Fruit fly (Drosophila melanogaster) whole organism, pupa: ENCODE data around the gene Muc91C.

ENCODE experiments used
- CG10348 ChIP-seq: fragments of 200-800 bp; sonication (Bioruptor generic); IDR thresholded peaks from 2 replicates; pipeline ENCODE4 v1.3.6; 2022; ENCODE audit warnings: missing biosample characterization, missing genetic modification characterization
- CG12605 ChIP-seq: fragments of 200-800 bp; sonication (Bioruptor generic); IDR thresholded peaks from 2 replicates; pipeline ENCODE4 v1.3.6; 2022; ENCODE audit warnings: missing biosample characterization, missing genetic modification characterization
- CG13204 ChIP-seq: fragments of 200-800 bp; sonication (Bioruptor generic); optimal IDR thresholded peaks from 2 replicates; lab custom pipeline; 2018; ENCODE audit warnings: missing biosample characterization, mild to moderate bottlenecking, missing genetic modification characterization, moderate library complexity
- CG14655 ChIP-seq: fragments of 200-800 bp; sonication (Bioruptor generic); optimal IDR thresholded peaks from 3 replicates; lab custom pipeline; 2017; ENCODE audit warnings: mild to moderate bottlenecking, missing biosample characterization, missing genetic modification reagents, missing genetic modification characterization
- CG15710 ChIP-seq: fragments of 200-800 bp; sonication (Bioruptor generic); optimal IDR thresholded peaks from 2 replicates; lab custom pipeline; 2018; ENCODE audit warnings: missing biosample characterization, mild to moderate bottlenecking, missing genetic modification characterization, moderate library complexity
- CG17806 ChIP-seq: fragments of 200-800 bp; sonication (Bioruptor generic); optimal IDR thresholded peaks from 2 replicates; lab custom pipeline; 2018; ENCODE audit warnings: missing biosample characterization, mild to moderate bottlenecking, missing genetic modification characterization, moderate library complexity
- CG32121 ChIP-seq: fragments of 200-800 bp; sonication (Bioruptor generic); IDR thresholded peaks from 2 replicates; pipeline ENCODE4 v1.3.6; 2022; ENCODE audit warnings: missing biosample characterization, missing genetic modification characterization
- CG34367 ChIP-seq: fragments of 200-800 bp; sonication (Bioruptor generic); optimal IDR thresholded peaks from 2 replicates; lab custom pipeline; 2018; ENCODE audit warnings: missing biosample characterization, mild to moderate bottlenecking, missing genetic modification characterization
- CG4496 ChIP-seq: fragments of 200-800 bp; sonication (Bioruptor generic); IDR thresholded peaks from 3 replicates; pipeline ENCODE4 v1.3.6; 2022; ENCODE audit warnings: missing biosample characterization, missing genetic modification characterization
- CG8159 ChIP-seq: fragments of 200-800 bp; sonication (Bioruptor generic); optimal IDR thresholded peaks from 3 replicates; lab custom pipeline; 2018; ENCODE audit warnings: missing biosample characterization, mild to moderate bottlenecking, missing genetic modification characterization, moderate library complexity
- CG8301 ChIP-seq: fragments of 200-800 bp; sonication (Bioruptor generic); optimal IDR thresholded peaks from 2 replicates; lab custom pipeline; 2018; ENCODE audit warnings: missing biosample characterization, mild to moderate bottlenecking, missing genetic modification characterization
- CG9948 ChIP-seq: fragments of 200-800 bp; sonication (Bioruptor generic); optimal IDR thresholded peaks from 2 replicates; lab custom pipeline; 2018; ENCODE audit warnings: missing biosample characterization, mild to moderate bottlenecking, missing genetic modification characterization, moderate library complexity
- D1 ChIP-seq: fragments of 200-800 bp; sonication (Bioruptor generic); optimal IDR thresholded peaks from 2 replicates; lab custom pipeline; 2018; ENCODE audit warnings: missing biosample characterization, mild to moderate bottlenecking, missing genetic modification characterization, moderate library complexity
- EcR ChIP-seq: fragments of 200-800 bp; sonication (Bioruptor generic); optimal IDR thresholded peaks from 3 replicates; lab custom pipeline; 2019; ENCODE audit warnings: missing biosample characterization, missing genetic modification characterization, mild to moderate bottlenecking, moderate library complexity, missing genetic modification reagents
- Ets98B ChIP-seq: fragments of 200-800 bp; sonication (Bioruptor generic); IDR thresholded peaks from 2 replicates; pipeline ENCODE4 v1.3.6; 2022; ENCODE audit warnings: missing biosample characterization, missing genetic modification characterization
- Pif1A ChIP-seq: fragments of 200-800 bp; sonication (Bioruptor generic); optimal IDR thresholded peaks from 3 replicates; lab custom pipeline; 2016; ENCODE audit warnings: missing biosample characterization, missing genetic modification characterization
- Pif1B ChIP-seq: fragments of 200-800 bp; sonication (Bioruptor generic); optimal IDR thresholded peaks from 3 replicates; lab custom pipeline; 2016; ENCODE audit warnings: missing biosample characterization, missing genetic modification characterization
- Snoo ChIP-seq: fragments of 200-800 bp; sonication (Bioruptor generic); optimal IDR thresholded peaks from 3 replicates; lab custom pipeline; 2017; ENCODE audit warnings: missing biosample characterization, mild to moderate bottlenecking, missing genetic modification characterization, inconsistent platforms
- fd96Ca ChIP-seq: fragments of 200-800 bp; sonication (Bioruptor generic); IDR thresholded peaks from 3 replicates; pipeline ENCODE4 v1.3.6; 2022; ENCODE audit warnings: missing biosample characterization, missing genetic modification characterization
- gl ChIP-seq: fragments of 200-800 bp; sonication (Bioruptor generic); optimal IDR thresholded peaks from 2 replicates; lab custom pipeline; 2018; ENCODE audit warnings: missing biosample characterization, mild to moderate bottlenecking, missing genetic modification characterization
- rn ChIP-seq: fragments of 200-800 bp; sonication (Bioruptor generic); IDR thresholded peaks from 2 replicates; pipeline ENCODE4 v1.3.6; 2022; ENCODE audit warnings: missing biosample characterization, missing genetic modification characterization

Gene Muc91C

dm6 chr3R:18739435-18739977 lies 47.0 kb upstream of the Muc91C start:
- TF ChIP-seq CG14655 (GFP tag; lab: Kevin White, UChicago) (peak; percentile 56), EcR (GFP tag; lab: Kevin White, UChicago) (peak; percentile 64), D1 (tag; lab: Kevin White, UChicago) (no peak), CG17806 (tag; lab: Kevin White, UChicago) (peak; percentile 19), Snoo (tag; lab: Kevin White, UChicago) (no peak), fd96Ca (GFP tag; lab: Robert Waterston, UW) (no peak), CG13204 (GFP tag; lab: Kevin White, UChicago) (no peak), CG8159 (tag; lab: Kevin White, UChicago) (no peak), CG15710 (tag; lab: Kevin White, UChicago) (peak; percentile 7), gl (tag; lab: Kevin White, UChicago) (peak; percentile 4), CG10348 (GFP tag; lab: Robert Waterston, UW) (no peak), Pif1B (GFP tag; lab: Kevin White, UChicago) (no peak), CG8301 (tag; lab: Kevin White, UChicago) (peak; percentile 7), rn (no peak), CG12605 (GFP tag; lab: Robert Waterston, UW) (peak; percentile 53; the same call in 1 of the 2 replicates), CG34367 (tag; lab: Kevin White, UChicago) (no peak), Ets98B (GFP tag; lab: Robert Waterston, UW) (no peak), CG9948 (tag; lab: Kevin White, UChicago) (no peak), CG4496 (GFP tag; lab: Robert Waterston, UW) (peak; percentile 57; the same call in 1 of the 3 replicates), CG32121 (GFP tag; lab: Robert Waterston, UW) (peak; percentile 40; the same call in 1 of the 2 replicates), Pif1A (GFP tag; lab: Kevin White, UChicago) (no peak)

DNA sequence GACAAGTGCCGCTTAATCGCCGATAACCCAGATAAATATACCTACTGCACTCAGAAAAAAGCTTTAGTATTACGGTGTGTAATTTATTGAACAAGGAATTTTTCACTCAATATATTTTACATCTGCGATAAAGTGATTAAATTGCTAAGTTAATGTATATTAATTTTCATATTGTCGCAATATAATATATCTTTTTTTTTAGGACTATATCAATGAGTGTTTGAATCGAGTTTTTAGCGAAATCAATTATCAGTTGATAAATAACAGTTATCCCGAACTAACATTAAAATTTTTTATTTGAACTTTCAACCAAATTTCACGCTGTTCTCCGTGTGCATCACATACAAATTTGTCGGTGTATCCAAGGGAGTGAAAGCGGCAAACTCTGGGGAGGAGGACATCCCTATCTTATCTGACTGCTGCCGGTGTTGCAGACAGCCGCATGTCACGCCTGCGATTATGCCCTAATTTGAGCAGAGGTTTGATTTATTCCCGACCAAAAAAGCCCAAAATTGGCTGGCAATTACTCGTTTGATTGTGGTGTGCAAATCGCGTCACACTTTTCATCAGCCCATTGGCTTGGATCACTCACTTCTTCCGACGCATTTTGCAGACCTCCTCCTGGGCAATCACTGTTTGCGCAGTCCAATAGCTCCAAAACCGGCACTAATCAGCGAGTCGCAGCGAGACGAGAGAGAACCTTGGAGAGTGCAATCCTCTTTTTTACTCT lies 46.4 kb upstream of the Muc91C start:
- no peak for TF ChIP-seq CG13204 (GFP tag; lab: Kevin White, UChicago)
- no peak for TF ChIP-seq fd96Ca (GFP tag; lab: Robert Waterston, UW)
- peak; percentile 44 for TF ChIP-seq CG9948 (tag; lab: Kevin White, UChicago)
- TF ChIP-seq CG10348 (GFP tag; lab: Robert Waterston, UW) = no peak
- TF ChIP-seq Pif1B (GFP tag; lab: Kevin White, UChicago) = no peak
- no peak for TF ChIP-seq CG4496 (GFP tag; lab: Robert Waterston, UW)
- TF ChIP-seq Snoo (tag; lab: Kevin White, UChicago) = peak; percentile 11
- no peak for TF ChIP-seq rn
- no peak for TF ChIP-seq Ets98B (GFP tag; lab: Robert Waterston, UW)
- no peak for TF ChIP-seq CG8301 (tag; lab: Kevin White, UChicago)
- TF ChIP-seq gl (tag; lab: Kevin White, UChicago) = no peak
- TF ChIP-seq CG12605 (GFP tag; lab: Robert Waterston, UW) = no peak
- TF ChIP-seq CG17806 (tag; lab: Kevin White, UChicago) = peak; percentile 24
- no peak for TF ChIP-seq CG14655 (GFP tag; lab: Kevin White, UChicago)
- TF ChIP-seq D1 (tag; lab: Kevin White, UChicago) = no peak
- TF ChIP-seq CG8159 (tag; lab: Kevin White, UChicago) = no peak
- no peak for TF ChIP-seq CG32121 (GFP tag; lab: Robert Waterston, UW)
- TF ChIP-seq CG15710 (tag; lab: Kevin White, UChicago) = no peak
- TF ChIP-seq Pif1A (GFP tag; lab: Kevin White, UChicago) = no peak
- TF ChIP-seq EcR (GFP tag; lab: Kevin White, UChicago) = no peak

DNA sequence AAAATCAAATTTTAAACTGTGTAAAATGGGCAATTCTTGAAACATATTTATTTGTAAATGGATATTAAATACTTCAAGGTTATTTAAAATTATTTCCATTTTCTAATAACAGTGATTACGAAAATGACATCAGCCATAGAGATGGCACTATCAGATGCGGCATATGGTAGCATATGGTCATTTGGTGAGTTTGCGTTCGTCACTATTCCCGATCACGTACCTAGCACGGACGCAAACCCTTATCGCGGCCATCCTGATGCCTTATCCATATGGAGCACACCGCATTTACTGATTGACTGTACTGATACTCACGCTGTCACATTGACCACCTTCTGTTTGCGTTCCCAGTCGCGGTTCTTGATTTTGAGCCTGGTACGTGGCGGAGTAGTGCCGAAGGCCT lies 45.6 kb upstream of the Muc91C start:
- TF ChIP-seq CG15710 (tag; lab: Kevin White, UChicago) = no peak
- no peak for TF ChIP-seq CG10348 (GFP tag; lab: Robert Waterston, UW)
- TF ChIP-seq CG13204 (GFP tag; lab: Kevin White, UChicago) = no peak
- no peak for TF ChIP-seq CG9948 (tag; lab: Kevin White, UChicago)
- TF ChIP-seq Snoo (tag; lab: Kevin White, UChicago) = no peak
- no peak for TF ChIP-seq CG12605 (GFP tag; lab: Robert Waterston, UW)
- TF ChIP-seq CG8159 (tag; lab: Kevin White, UChicago) = no peak
- no peak for TF ChIP-seq Pif1B (GFP tag; lab: Kevin White, UChicago)
- TF ChIP-seq D1 (tag; lab: Kevin White, UChicago) = no peak
- no peak for TF ChIP-seq gl (tag; lab: Kevin White, UChicago)
- TF ChIP-seq rn = no peak
- no peak for TF ChIP-seq CG4496 (GFP tag; lab: Robert Waterston, UW)
- TF ChIP-seq fd96Ca (GFP tag; lab: Robert Waterston, UW) = no peak
- TF ChIP-seq, all 21 proteins: peak for 0

- TF ChIP-seq gl (tag; lab: Kevin White, UChicago) (no peak), CG10348 (GFP tag; lab: Robert Waterston, UW) (no peak), CG14655 (GFP tag; lab: Kevin White, UChicago) (no peak), CG8159 (tag; lab: Kevin White, UChicago) (no peak), Snoo (tag; lab: Kevin White, UChicago) (no peak)
Measured at dm6 chr3R:18733580-18733979, 41.1 kb upstream of the Muc91C start.

DNA sequence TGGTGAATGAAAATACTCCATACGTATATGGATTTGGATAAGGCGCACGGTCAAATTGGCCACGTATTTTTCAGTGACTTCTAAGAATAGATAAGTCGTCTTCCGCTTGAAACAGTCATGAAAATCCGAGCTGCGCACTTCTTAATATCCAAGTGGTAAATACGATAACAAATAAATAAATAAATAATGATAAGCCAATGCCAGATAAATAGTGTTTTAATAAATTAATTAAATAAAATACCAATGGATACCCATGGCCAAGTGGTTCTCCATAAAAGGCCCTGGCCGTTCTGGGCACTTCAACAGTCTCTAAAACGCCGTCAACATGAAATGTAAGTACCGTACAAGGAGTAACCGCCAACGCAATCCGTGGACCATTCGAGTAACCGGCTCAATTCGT lies 39.9 kb upstream of the Muc91C start, which contains the start of gene CG14302:
Gene CG14302, plus strand, starts transcription at position 301 of the 400 bp plus-strand sequence.
- TF ChIP-seq CG9948 (tag; lab: Kevin White, UChicago) (no peak), rn (no peak), CG13204 (GFP tag; lab: Kevin White, UChicago) (no peak), CG4496 (GFP tag; lab: Robert Waterston, UW) (no peak)
